Worm (Caenorhabditis elegans): ENCODE data around the gene elo-9.

The elo-9 gene

DNA sequence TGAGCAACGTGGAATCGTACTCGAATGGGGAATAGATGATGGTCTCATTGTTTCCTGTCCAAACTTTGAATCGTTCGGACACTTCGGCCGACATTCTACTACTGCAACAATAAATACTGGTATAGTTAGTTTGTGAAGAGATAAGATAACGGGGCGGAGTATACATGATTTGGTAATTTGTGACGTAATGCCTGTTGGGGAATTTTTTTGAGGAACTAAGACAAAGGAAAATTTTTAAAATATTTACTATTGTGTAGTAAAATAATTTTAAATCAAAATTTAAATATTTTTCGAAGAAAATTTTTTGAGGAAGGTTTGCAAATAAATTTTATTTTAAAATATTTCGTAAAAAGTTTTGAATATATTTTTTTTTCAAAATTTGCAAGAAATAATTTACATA is at the start of gene elo-9:
elo-9 (minus strand) TSS at position 101 of the 400 bp plus-strand sequence.
- TF ChIP-seq elt-2 (tag; optimal IDR thresholded peaks at IDR 0.05) (peak; percentile 17), nfya-1 (tag; optimal IDR thresholded peaks at IDR 0.05) (no peak), tbx-7 (tag; optimal IDR thresholded peaks at IDR 0.05) (no peak), unc-42 (tag; optimal IDR thresholded peaks at IDR 0.05) (no peak), ttx-3 (tag; optimal IDR thresholded peaks at IDR 0.05) (no peak), lim-6 (tag; optimal IDR thresholded peaks at IDR 0.05) (no peak)

DNA sequence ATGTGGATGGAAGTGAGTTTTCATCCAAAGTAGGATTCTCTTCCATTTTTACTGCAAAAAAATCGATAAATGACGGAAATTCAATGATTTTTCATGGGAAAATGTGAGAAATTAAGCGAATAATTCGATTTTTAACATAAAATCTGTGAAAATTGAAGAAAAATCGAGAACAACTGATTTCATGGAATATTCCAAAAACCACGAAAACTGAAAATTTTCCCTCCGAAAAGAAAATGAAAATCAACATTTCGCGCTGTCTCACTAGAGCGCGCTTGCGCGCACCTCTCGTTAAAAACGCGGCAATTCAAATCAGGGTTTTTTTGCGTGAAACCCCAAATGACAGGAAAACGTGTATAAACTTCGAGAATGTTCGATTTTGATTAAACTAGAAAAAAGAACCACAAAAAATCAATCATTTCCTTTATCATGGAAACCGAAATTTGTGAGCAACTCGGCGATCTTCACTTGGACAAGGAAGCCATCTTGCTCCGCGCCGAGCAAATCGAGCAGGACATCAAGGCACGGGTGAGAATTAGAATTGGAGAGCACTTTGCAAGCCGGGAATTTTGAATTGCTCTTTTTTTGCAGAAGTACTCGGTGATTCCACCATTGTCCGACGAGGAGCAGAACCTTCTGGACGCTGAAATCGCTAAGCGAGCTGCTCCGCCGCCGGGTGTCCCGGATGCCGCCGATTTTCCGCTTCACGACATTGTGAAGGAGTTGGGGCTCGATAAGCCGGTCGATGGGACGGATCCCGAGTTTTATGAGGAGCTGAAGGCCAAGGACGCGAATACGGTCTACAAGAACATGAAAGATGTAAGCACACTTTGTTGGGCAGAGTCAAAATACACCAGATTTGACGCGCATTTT is 46.7 kb upstream of the elo-9 start, which contains the start of the genes Y53F4B.9 and Y53F4B.11:
Y53F4B.9 (minus strand) TSS at position 51 of the 870 bp plus-strand sequence.
Y53F4B.11 (plus strand) TSS at position 383 of the 870 bp plus-strand sequence.
- TF ChIP-seq hlh-8 (tag; optimal IDR thresholded peaks at IDR 0.05) (no peak), ceh-18 (tag; optimal IDR thresholded peaks at IDR 0.05) (peak; percentile 29), nfya-1 (tag; optimal IDR thresholded peaks at IDR 0.05) (peak; percentile 71), sox-2 (GFP tag; IDR thresholded peaks at IDR 0.05) (no peak), ceh-34 (tag; optimal IDR thresholded peaks at IDR 0.05) (no peak), dmd-4 (tag; optimal IDR thresholded peaks at IDR 0.05; ENCODE audit: borderline replicate concordance) (no peak), nhr-11 (tag; optimal IDR thresholded peaks at IDR 0.05) (no peak), pat-9 (tag; optimal IDR thresholded peaks at IDR 0.05) (peak; percentile 23), Y22D7AL.16 (tag; optimal IDR thresholded peaks at IDR 0.05) (no peak), pros-1 (tag; optimal IDR thresholded peaks at IDR 0.05) (peak; percentile 6), ceh-31 (tag; optimal IDR thresholded peaks at IDR 0.05) (peak; percentile 55), rnt-1 (tag; optimal IDR thresholded peaks at IDR 0.05) (peak; percentile 41), ztf-16 (tag; optimal IDR thresholded peaks at IDR 0.05) (no peak), ttx-3 (tag; optimal IDR thresholded peaks at IDR 0.05) (no peak), odd-2 (tag; optimal IDR thresholded peaks at IDR 0.05) (no peak), sox-4 (tag; optimal IDR thresholded peaks at IDR 0.05) (peak; percentile 7), lim-6 (tag; optimal IDR thresholded peaks at IDR 0.05) (no peak), unc-55 (GFP tag; optimal IDR thresholded peaks at IDR 0.05) (peak; percentile 15), ref-2 (tag; optimal IDR thresholded peaks at IDR 0.05) (peak; percentile 20), unc-42 (tag; optimal IDR thresholded peaks at IDR 0.05) (peak; percentile 62), tbx-2 (tag; optimal IDR thresholded peaks at IDR 0.05) (peak; percentile 39), unc-3 (GFP tag; conservative IDR thresholded peaks at IDR 0.05) (no peak), unc-3 (tag; optimal IDR thresholded peaks at IDR 0.05) (no peak), C08G9.2 (tag; optimal IDR thresholded peaks at IDR 0.05) (peak; percentile 37), ceh-48 (tag; optimal IDR thresholded peaks at IDR 0.05) (peak; percentile 1), hlh-15 (tag; optimal IDR thresholded peaks at IDR 0.05) (no peak), hlh-6 (tag; optimal IDR thresholded peaks at IDR 0.05) (no peak), nhr-232 (tag; optimal IDR thresholded peaks at IDR 0.05) (no peak), ets-4 (tag; optimal IDR thresholded peaks at IDR 0.05) (peak; percentile 30), pqm-1 (tag; optimal IDR thresholded peaks at IDR 0.05) (no peak)

DNA sequence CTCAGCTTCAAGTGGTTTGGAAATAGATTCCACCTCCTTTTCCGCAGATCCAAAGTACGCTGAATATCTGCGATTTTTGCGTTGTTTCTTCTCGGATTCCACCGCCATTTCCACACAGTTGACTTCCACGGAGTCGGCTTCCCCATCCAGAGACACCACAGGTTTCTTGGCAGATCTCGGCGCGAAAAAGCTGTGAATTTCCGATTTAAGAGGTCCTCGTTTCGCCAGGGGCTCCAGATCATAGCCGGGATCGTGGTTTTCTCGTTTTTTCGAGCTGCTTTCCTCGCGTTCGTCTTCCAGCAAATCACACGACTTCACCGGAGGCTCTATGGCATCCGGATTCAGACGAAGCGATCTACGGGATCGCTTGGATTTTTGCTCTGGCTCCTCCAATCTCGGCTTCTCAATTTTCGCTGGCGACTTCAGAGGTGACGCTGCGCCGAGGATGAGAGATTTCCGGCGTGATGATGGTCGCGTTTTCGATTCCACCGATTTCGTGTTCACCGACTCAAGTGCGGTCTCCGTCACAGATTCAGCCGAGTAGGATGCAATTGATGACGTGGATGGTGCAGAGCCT is 44.7 kb upstream of the elo-9 start:
- TF ChIP-seq ahr-1 (tag; optimal IDR thresholded peaks at IDR 0.05) (peak; percentile 3), tbx-2 (tag; optimal IDR thresholded peaks at IDR 0.05) (peak; percentile 36), ceh-31 (tag; optimal IDR thresholded peaks at IDR 0.05) (peak; percentile 73), dmd-4 (tag; optimal IDR thresholded peaks at IDR 0.05; ENCODE audit: borderline replicate concordance) (peak; percentile 7), hlh-15 (tag; optimal IDR thresholded peaks at IDR 0.05) (no peak), unc-55 (GFP tag; optimal IDR thresholded peaks at IDR 0.05) (no peak), ceh-2 (tag; optimal IDR thresholded peaks at IDR 0.05) (peak; percentile 66), fax-1 (tag; optimal IDR thresholded peaks at IDR 0.05) (peak; percentile 8), nhr-232 (tag; optimal IDR thresholded peaks at IDR 0.05) (no peak), mec-3 (tag; optimal IDR thresholded peaks at IDR 0.05; ENCODE audit: borderline replicate concordance) (no peak), C08G9.2 (tag; optimal IDR thresholded peaks at IDR 0.05) (peak; percentile 60), ref-2 (tag; optimal IDR thresholded peaks at IDR 0.05) (peak; percentile 50), hlh-6 (tag; optimal IDR thresholded peaks at IDR 0.05) (peak; percentile 65), Y22D7AL.16 (tag; optimal IDR thresholded peaks at IDR 0.05) (no peak), F13H6.1 (tag; optimal IDR thresholded peaks at IDR 0.05) (peak; percentile 48), tbx-7 (tag; optimal IDR thresholded peaks at IDR 0.05) (peak; percentile 68), pax-1 (tag; optimal IDR thresholded peaks at IDR 0.05) (no peak), sox-2 (GFP tag; IDR thresholded peaks at IDR 0.05) (no peak)
